Worm (Caenorhabditis elegans) whole organism, L4 larva: Measurements from ENCODE around the gene apc-11.

ENCODE experiments used
- D1046.2 ChIP-seq: fragments of 200-800 bp; sonication (Bioruptor generic); IDR thresholded peaks from 2 replicates; pipeline ENCODE4 v1.3.6; 2022; ENCODE audit warnings: missing genetic modification characterization, missing compliant biosample characterization
- F37D6.2 ChIP-seq: sonication (generic microtip); optimal IDR thresholded peaks from 2 replicates; lab custom pipeline; 2016; ENCODE audit warnings: mild to moderate bottlenecking, missing genetic modification characterization, missing compliant biosample characterization
- F44E2.7 ChIP-seq: fragments of 200-800 bp; sonication (Bioruptor generic); IDR thresholded peaks from 2 replicates; pipeline ENCODE4 v2.1.2; 2022; ENCODE audit warnings: missing genetic modification characterization, missing compliant biosample characterization
- T20F7.1 ChIP-seq: fragments of 200-800 bp; sonication (Bioruptor generic); optimal IDR thresholded peaks from 2 replicates; lab custom pipeline; 2018; ENCODE audit warnings: mild to moderate bottlenecking, missing genetic modification characterization, missing compliant biosample characterization
- T26A8.4 ChIP-seq: fragments of 200-800 bp; sonication (Bioruptor generic); IDR thresholded peaks from 2 replicates; pipeline ENCODE4 v1.3.6; 2022; ENCODE audit warnings: missing genetic modification characterization, missing compliant biosample characterization
- Y75B8A.6 ChIP-seq: fragments of 200-800 bp; sonication (Bioruptor generic); IDR thresholded peaks from 2 replicates; pipeline ENCODE4 v1.3.6; 2022; ENCODE audit warnings: missing genetic modification reagents, missing genetic modification characterization, missing compliant biosample characterization
- arid-1 ChIP-seq: fragments of 200-800 bp; sonication (Bioruptor generic); conservative IDR thresholded peaks from 2 replicates; pipeline ENCODE4 v1.3.6; 2022; ENCODE audit warnings: missing genetic modification reagents, missing genetic modification characterization, missing compliant biosample characterization
- attf-4 ChIP-seq: sonication (generic microtip); optimal IDR thresholded peaks from 3 replicates; lab custom pipeline; 2017; ENCODE audit warnings: missing biosample characterization, missing genetic modification characterization
- ceh-28 ChIP-seq: fragments of 150-350 bp; optimal IDR thresholded peaks from 2 replicates; lab custom pipeline; 2014; ENCODE audit warnings: missing biosample characterization, missing genetic modification reagents, missing genetic modification characterization
- ceh-32 ChIP-seq: sonication (generic microtip); optimal IDR thresholded peaks from 2 replicates; lab custom pipeline; 2016; ENCODE audit warnings: mild to moderate bottlenecking, missing genetic modification characterization, missing compliant biosample characterization; ENCODE audit not compliant: poor library complexity
- ceh-44 ChIP-seq: fragments of 200-800 bp; sonication (Bioruptor generic); IDR thresholded peaks from 2 replicates; pipeline ENCODE4 v1.3.6; 2022; ENCODE audit warnings: missing genetic modification reagents, missing genetic modification characterization, missing compliant biosample characterization
- ceh-62 ChIP-seq: sonication (generic microtip); optimal IDR thresholded peaks from 2 replicates; lab custom pipeline; 2017; ENCODE audit warnings: missing biosample characterization, missing genetic modification characterization
- ces-1 ChIP-seq: fragments of 150-350 bp; sonication (generic microtip); optimal IDR thresholded peaks from 4 replicates; lab custom pipeline; 2014; ENCODE audit warnings: missing biosample characterization, missing genetic modification reagents, missing genetic modification characterization
- ctbp-1 ChIP-seq: fragments of 200-800 bp; sonication (Bioruptor generic); IDR thresholded peaks from 2 replicates; pipeline ENCODE4 v1.3.6; 2022; ENCODE audit warnings: missing genetic modification reagents, missing genetic modification characterization, missing compliant biosample characterization
- daf-16 ChIP-seq, 3 experiments: sonication (generic microtip); optimal IDR thresholded peaks; 2 replicates each; lab custom pipeline; 2016 to 2017; ENCODE audit warnings: missing genetic modification characterization in 3 of 3, missing genetic modification reagents in 3 of 3, mild to moderate bottlenecking in 2 of 3, missing compliant biosample characterization in 2 of 3, missing biosample characterization in 1 of 3, moderate library complexity in 1 of 3
- dpl-1 ChIP-seq: fragments of 150-350 bp; optimal IDR thresholded peaks from 2 replicates; lab custom pipeline; 2014; ENCODE audit warnings: missing biosample characterization, missing genetic modification reagents, missing genetic modification characterization
- dve-1 ChIP-seq: sonication (generic microtip); optimal IDR thresholded peaks from 2 replicates; lab custom pipeline; 2017; ENCODE audit warnings: antibody characterized with exemption, mild to moderate bottlenecking, missing genetic modification characterization, missing compliant biosample characterization; ENCODE audit not compliant: insufficient read depth
- fos-1 ChIP-seq: fragments of 150-350 bp; optimal IDR thresholded peaks from 2 replicates; lab custom pipeline; 2014; ENCODE audit warnings: missing biosample characterization, missing genetic modification characterization
- gei-8 ChIP-seq: fragments of 200-800 bp; sonication (Bioruptor generic); optimal IDR thresholded peaks from 2 replicates; lab custom pipeline; 2018; ENCODE audit warnings: mild to moderate bottlenecking, missing genetic modification characterization, missing compliant biosample characterization
- hif-1 ChIP-seq, 2 experiments: sonication (generic microtip); optimal IDR thresholded peaks; 2 replicates each; lab custom pipeline; 2016 to 2017; ENCODE audit warnings: missing compliant biosample characterization in 2 of 2, missing genetic modification characterization in 2 of 2, missing genetic modification reagents in 2 of 2, missing genotype in 2 of 2, mild to moderate bottlenecking in 1 of 2
- hlh-11 ChIP-seq: fragments of 200-800 bp; sonication (Bioruptor generic); optimal IDR thresholded peaks from 2 replicates; lab custom pipeline; 2018; ENCODE audit warnings: mild to moderate bottlenecking, missing genetic modification characterization, missing compliant biosample characterization
- jun-1 ChIP-seq: fragments of 150-350 bp; optimal IDR thresholded peaks from 2 replicates; lab custom pipeline; 2014; ENCODE audit warnings: missing biosample characterization, missing genetic modification reagents, missing genetic modification characterization
- lim-7 ChIP-seq: fragments of 200-800 bp; sonication (Bioruptor generic); IDR thresholded peaks from 2 replicates; pipeline ENCODE4 v1.3.6; 2022; ENCODE audit warnings: missing genetic modification characterization, missing compliant biosample characterization
- lin-1 ChIP-seq: fragments of 200-800 bp; sonication (Bioruptor generic); IDR thresholded peaks from 2 replicates; pipeline ENCODE4 v1.3.6; 2022; ENCODE audit warnings: missing genetic modification reagents, missing genetic modification characterization, missing compliant biosample characterization
- lin-13 ChIP-seq: fragments of 150-350 bp; optimal IDR thresholded peaks from 2 replicates; lab custom pipeline; 2014; ENCODE audit warnings: missing biosample characterization, missing genetic modification reagents, missing genetic modification characterization
- lin-29 ChIP-seq: fragments of 200-800 bp; sonication (Bioruptor generic); IDR thresholded peaks from 2 replicates; pipeline ENCODE4 v1.3.6; 2022; ENCODE audit warnings: missing genetic modification reagents, missing genetic modification characterization, missing compliant biosample characterization
- lin-38 ChIP-seq: fragments of 200-800 bp; sonication (Bioruptor generic); IDR thresholded peaks from 2 replicates; pipeline ENCODE4 v1.3.6; 2022; ENCODE audit warnings: missing genetic modification reagents, missing genetic modification characterization, missing compliant biosample characterization
- lin-39 ChIP-seq: fragments of 150-350 bp; optimal IDR thresholded peaks from 2 replicates; lab custom pipeline; 2014; ENCODE audit warnings: missing biosample characterization, missing genetic modification reagents, missing genetic modification characterization
- mep-1 ChIP-seq: fragments of 150-350 bp; sonication (generic microtip); optimal IDR thresholded peaks from 3 replicates; lab custom pipeline; 2014; ENCODE audit warnings: missing biosample characterization, missing genetic modification characterization
- mes-2 ChIP-seq: sonication (generic microtip); optimal IDR thresholded peaks from 2 replicates; lab custom pipeline; 2016; ENCODE audit warnings: missing genotype, mild to moderate bottlenecking, missing genetic modification characterization, missing compliant biosample characterization; ENCODE audit not compliant: poor library complexity, severe bottlenecking
- mxl-2 ChIP-seq: fragments of 200-800 bp; sonication (Bioruptor generic); conservative IDR thresholded peaks from 2 replicates; pipeline ENCODE4 v1.3.6; 2022; ENCODE audit warnings: missing genetic modification reagents, missing genetic modification characterization, missing compliant biosample characterization
- mxl-3 ChIP-seq: fragments of 200-800 bp; sonication (Bioruptor generic); optimal IDR thresholded peaks from 2 replicates; lab custom pipeline; 2018; ENCODE audit warnings: mild to moderate bottlenecking, missing genetic modification characterization, missing compliant biosample characterization
- nhr-102 ChIP-seq: sonication (generic microtip); optimal IDR thresholded peaks from 2 replicates; lab custom pipeline; 2016; ENCODE audit warnings: mild to moderate bottlenecking, missing genetic modification characterization, moderate library complexity, missing compliant biosample characterization
- nhr-11 ChIP-seq: fragments of 150-350 bp; optimal IDR thresholded peaks from 2 replicates; lab custom pipeline; 2014; ENCODE audit warnings: missing biosample characterization, missing genetic modification characterization
- nhr-41 ChIP-seq: fragments of 200-800 bp; sonication (Bioruptor generic); IDR thresholded peaks from 2 replicates; pipeline ENCODE4 v1.3.6; 2022; ENCODE audit warnings: missing genetic modification reagents, missing genetic modification characterization, missing compliant biosample characterization
- nhr-48 ChIP-seq: sonication (generic microtip); optimal IDR thresholded peaks from 2 replicates; lab custom pipeline; 2016; ENCODE audit warnings: mild to moderate bottlenecking, missing genetic modification characterization, missing compliant biosample characterization
- nhr-76 ChIP-seq: fragments of 150-350 bp; optimal IDR thresholded peaks from 2 replicates; lab custom pipeline; 2014; ENCODE audit warnings: missing biosample characterization, missing genetic modification characterization
- nhr-77 ChIP-seq: fragments of 150-350 bp; optimal IDR thresholded peaks from 2 replicates; lab custom pipeline; 2014; ENCODE audit warnings: missing biosample characterization, missing genetic modification characterization
- pha-4 ChIP-seq, 2 experiments: fragments of 150-350 bp in 1 of 2; fragments of 200-800 bp in 1 of 2; sonication (Bioruptor generic) in 1 of 2; IDR thresholded peaks in 1 of 2; optimal IDR thresholded peaks in 1 of 2; 2 replicates each; pipeline versions ENCODE4 v1.3.6 to Lab custom; 2014 to 2022; ENCODE audit warnings: missing genetic modification characterization in 2 of 2, missing genetic modification reagents in 2 of 2, missing biosample characterization in 1 of 2, missing compliant biosample characterization in 1 of 2
- pqm-1 ChIP-seq: sonication (generic microtip); optimal IDR thresholded peaks from 2 replicates; lab custom pipeline; 2017; ENCODE audit warnings: missing biosample characterization, missing genetic modification characterization
- saeg-2 ChIP-seq: fragments of 200-800 bp; sonication (Bioruptor generic); IDR thresholded peaks from 2 replicates; pipeline ENCODE4 v1.3.6; 2022; ENCODE audit warnings: missing genetic modification reagents, missing genetic modification characterization, missing compliant biosample characterization
- skn-1 ChIP-seq: fragments of 150-350 bp; optimal IDR thresholded peaks from 2 replicates; lab custom pipeline; 2014; ENCODE audit warnings: missing biosample characterization, missing genetic modification characterization
- spr-3 ChIP-seq: fragments of 200-800 bp; sonication (Bioruptor generic); optimal IDR thresholded peaks from 2 replicates; lab custom pipeline; 2018; ENCODE audit warnings: mild to moderate bottlenecking, missing genetic modification characterization, missing compliant biosample characterization
- unc-39 ChIP-seq: sonication (generic microtip); optimal IDR thresholded peaks from 2 replicates; lab custom pipeline; 2017; ENCODE audit warnings: missing biosample characterization, missing genetic modification characterization
- zfp-3 ChIP-seq: fragments of 200-800 bp; sonication (Bioruptor generic); conservative IDR thresholded peaks from 2 replicates; pipeline ENCODE4 v1.3.6; 2022; ENCODE audit warnings: missing genetic modification reagents, missing genetic modification characterization, missing compliant biosample characterization
- zip-2 ChIP-seq: fragments of 150-350 bp; optimal IDR thresholded peaks from 2 replicates; lab custom pipeline; 2014; ENCODE audit warnings: missing biosample characterization, missing genetic modification characterization
- ztf-11 ChIP-seq: fragments of 150-350 bp; optimal IDR thresholded peaks from 2 replicates; lab custom pipeline; 2014; ENCODE audit warnings: missing biosample characterization, missing genetic modification characterization

apc-11 gene

ce11 chrIII:4578385-4578903 lies 15.8 kb downstream of the apc-11 start, which contains the start of the genes sel-5 and wdr-48 (continued):
- TF ChIP-seq hif-1 (tag; optimal IDR thresholded peaks at IDR 0.05; lab: Kevin White, UChicago) (no peak), T26A8.4 (GFP tag; lab: Robert Waterston, UW) (no peak), lin-38 (GFP tag; lab: Robert Waterston, UW) (no peak; the same call in 1 of the 2 replicates), saeg-2 (GFP tag; lab: Robert Waterston, UW) (no peak), nhr-48 (tag; lab: Kevin White, UChicago) (no peak), unc-39 (no peak), lin-1 (GFP tag; lab: Robert Waterston, UW) (no peak), fos-1 (no peak), zfp-3 (GFP tag; lab: Robert Waterston, UW) (no peak), pha-4 (GFP tag; IDR thresholded peaks at IDR 0.05; lab: Robert Waterston, UW) (no peak), pha-4 (tag; optimal IDR thresholded peaks at IDR 0.05; lab: Kevin White, UChicago) (peak; percentile 1), skn-1 (tag; lab: Kevin White, UChicago) (no peak), mxl-2 (GFP tag; lab: Robert Waterston, UW) (no peak), nhr-102 (tag; lab: Kevin White, UChicago) (no peak), nhr-77 (no peak), ztf-11 (no peak), jun-1 (tag; lab: Kevin White, UChicago) (no peak), lin-29 (GFP tag; lab: Robert Waterston, UW) (no peak), zip-2 (no peak), daf-16 (GFP tag; optimal IDR thresholded peaks at IDR 0.05; lab: Kevin White, UChicago) (no peak), daf-16 (tag; optimal IDR thresholded peaks at IDR 0.05; lab: Kevin White, UChicago) (peak; percentile 33), T20F7.1 (no peak), dpl-1 (GFP tag; lab: Kevin White, UChicago) (peak; percentile 47), F37D6.2 (no peak), ctbp-1 (GFP tag; lab: Robert Waterston, UW) (no peak), lin-13 (GFP tag; lab: Kevin White, UChicago) (no peak), gei-8 (GFP tag; lab: Kevin White, UChicago) (no peak), arid-1 (GFP tag; lab: Robert Waterston, UW) (no peak), ceh-62 (tag; lab: Kevin White, UChicago) (no peak), ceh-44 (GFP tag; lab: Robert Waterston, UW) (no peak), lim-7 (GFP tag; lab: Robert Waterston, UW) (no peak), F44E2.7 (GFP tag; lab: Robert Waterston, UW) (no peak), ceh-28 (no peak), pqm-1 (tag; lab: Kevin White, UChicago) (no peak), Y75B8A.6 (GFP tag; lab: Robert Waterston, UW) (no peak), mxl-3 (GFP tag; lab: Kevin White, UChicago) (no peak)

ce11 chrIII:4568455-4568854 lies 25.8 kb downstream of the apc-11 start, which contains the start of gene idhg-1:
idhg-1 (plus strand) TSS chrIII:4568797.
- TF ChIP-seq dpl-1 (GFP tag; lab: Kevin White, UChicago): peak; percentile 60
- peak; percentile 95 for TF ChIP-seq mes-2 (tag; lab: Kevin White, UChicago)
- peak; percentile 55; the same call in 1 of the 2 replicates for TF ChIP-seq saeg-2 (GFP tag; lab: Robert Waterston, UW)
- peak; percentile 47 for TF ChIP-seq nhr-102 (tag; lab: Kevin White, UChicago)
- no peak for TF ChIP-seq jun-1 (tag; lab: Kevin White, UChicago)
- TF ChIP-seq spr-3 (GFP tag; lab: Kevin White, UChicago): no peak
- no peak for TF ChIP-seq D1046.2 (GFP tag; lab: Robert Waterston, UW)
- TF ChIP-seq attf-4 (tag; lab: Kevin White, UChicago): no peak
- peak; percentile 5 for TF ChIP-seq nhr-76 (tag; lab: Kevin White, UChicago)
- TF ChIP-seq daf-16 (GFP tag; optimal IDR thresholded peaks at IDR 0.05; lab: Kevin White, UChicago): peak; percentile 10 to 94
- peak; percentile 66 for TF ChIP-seq daf-16 (tag; optimal IDR thresholded peaks at IDR 0.05; lab: Kevin White, UChicago)
- TF ChIP-seq ces-1 (GFP tag; lab: Kevin White, UChicago): no peak
- TF ChIP-seq mep-1 (tag; lab: Kevin White, UChicago): peak; percentile 77
- TF ChIP-seq pqm-1 (tag; lab: Kevin White, UChicago): peak; percentile 29
- no peak for TF ChIP-seq nhr-41 (GFP tag; lab: Robert Waterston, UW)
- TF ChIP-seq zfp-3 (GFP tag; lab: Robert Waterston, UW): 0 out of 2 replicates have a peak, but pooled peaks have one; percentile 20
- no peak for TF ChIP-seq lin-39 (tag; lab: Kevin White, UChicago)
- peak; percentile 71 for TF ChIP-seq nhr-11 (tag; lab: Kevin White, UChicago)
- peak; percentile 4 for TF ChIP-seq nhr-77
- TF ChIP-seq lim-7 (GFP tag; lab: Robert Waterston, UW): 0 out of 2 replicates have a peak, but pooled peaks have one; percentile 51
- peak; percentile 78 for TF ChIP-seq dve-1 (tag; lab: Kevin White, UChicago)
- TF ChIP-seq mxl-2 (GFP tag; lab: Robert Waterston, UW): no peak
- TF ChIP-seq hlh-11 (tag; lab: Kevin White, UChicago): peak; percentile 57
- peak in 1 of 2 experiments; percentile 63 for TF ChIP-seq hif-1 (tag; optimal IDR thresholded peaks at IDR 0.05; lab: Kevin White, UChicago)
- TF ChIP-seq ceh-32: no peak
